Fruit fly (Drosophila melanogaster): ENCODE measurements around the gene CG2680.
A peak's percentile ranks its signal among the peaks of the same experiment; 100 is the strongest.

DNA sequence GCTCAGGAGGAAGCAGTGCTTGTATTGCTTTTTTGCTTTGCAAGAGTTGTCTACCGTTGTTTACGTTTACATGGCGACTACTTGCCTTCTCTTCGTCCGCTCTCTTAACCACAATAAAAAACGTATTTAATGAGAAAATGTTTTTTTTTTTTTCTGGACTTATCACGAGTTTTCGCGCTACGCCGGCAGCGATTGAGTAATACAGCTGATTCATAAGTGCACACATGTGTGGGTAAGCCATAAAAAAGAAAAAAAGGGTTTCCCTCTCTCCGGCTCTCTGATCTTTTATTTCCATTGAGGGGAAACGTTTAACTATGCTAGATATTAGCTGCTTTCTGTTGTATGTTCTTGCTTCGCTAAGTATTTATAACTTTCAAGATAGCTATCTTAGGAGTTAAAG, 34.8 kb upstream of the CG2680 start:
- TF ChIP-seq NC2β (GFP tag; optimal IDR thresholded peaks at IDR 0.05) (no peak), CG1603 (tag; optimal IDR thresholded peaks at IDR 0.05) (no peak), CG12236 (GFP tag; optimal IDR thresholded peaks at IDR 0.05) (no peak), CG11723 (GFP tag; optimal IDR thresholded peaks at IDR 0.05) (no peak), CG6689 (GFP tag; IDR thresholded peaks at IDR 0.05) (no peak), Trl (optimal IDR thresholded peaks at IDR 0.05) (peak in 1 of 2 experiments; percentile 35), Trl (GFP tag; optimal IDR thresholded peaks at IDR 0.05) (no peak), CG2889 (GFP tag; IDR thresholded peaks at IDR 0.05) (no peak), sob (GFP tag; IDR thresholded peaks at IDR 0.05) (no peak), eve (GFP tag; optimal IDR thresholded peaks at IDR 0.05) (no peak), chm (GFP tag; IDR thresholded peaks at IDR 0.05) (no peak), cato (GFP tag; optimal IDR thresholded peaks at IDR 0.05; ENCODE audit: borderline replicate concordance) (no peak)

All from whole organism, embryonic.